Fruit fly (Drosophila melanogaster) whole organism, embryonic: ENCODE data around the gene Tango5.

Experiments used
- B-H2 ChIP-seq: fragments of 200-800 bp; sonication (Bioruptor generic); optimal IDR thresholded peaks from 2 replicates; lab custom pipeline; 2018; ENCODE audit warnings: missing biosample characterization, mild to moderate bottlenecking, missing genetic modification characterization
- CG10462 ChIP-seq: fragments of 200-800 bp; sonication (Bioruptor generic); optimal IDR thresholded peaks from 2 replicates; lab custom pipeline; 2016; ENCODE audit warnings: missing biosample characterization, missing genetic modification characterization
- CG11398 ChIP-seq: fragments of 200-800 bp; sonication (Bioruptor generic); optimal IDR thresholded peaks from 2 replicates; lab custom pipeline; 2016; ENCODE audit warnings: missing biosample characterization, missing genetic modification characterization
- CG11456 ChIP-seq: fragments of 200-800 bp; sonication (Bioruptor generic); IDR thresholded peaks from 3 replicates; pipeline ENCODE4 v1.3.6; 2022; ENCODE audit warnings: missing biosample characterization, missing genetic modification characterization
- CG12104 ChIP-seq: fragments of 200-800 bp; sonication (Bioruptor generic); optimal IDR thresholded peaks from 3 replicates; lab custom pipeline; 2016; ENCODE audit warnings: missing biosample characterization, missing genetic modification characterization
- CG1233 ChIP-seq: fragments of 200-800 bp; sonication (Bioruptor generic); optimal IDR thresholded peaks from 4 replicates; lab custom pipeline; 2018; ENCODE audit warnings: missing biosample characterization, mild to moderate bottlenecking, missing genetic modification characterization
- CG13296 ChIP-seq: fragments of 200-800 bp; sonication (Bioruptor generic); optimal IDR thresholded peaks from 3 replicates; lab custom pipeline; 2018; ENCODE audit warnings: missing biosample characterization, mild to moderate bottlenecking, missing genetic modification characterization
- CG16863 ChIP-seq: fragments of 200-800 bp; sonication (Bioruptor generic); optimal IDR thresholded peaks from 3 replicates; lab custom pipeline; 2016; ENCODE audit warnings: missing biosample characterization, missing genetic modification characterization
- CG18262 ChIP-seq: fragments of 200-800 bp; optimal IDR thresholded peaks from 3 replicates; lab custom pipeline; 2019; ENCODE audit warnings: missing biosample characterization, mild to moderate bottlenecking, missing genetic modification characterization, moderate library complexity
- CG1832 ChIP-seq: fragments of 200-800 bp; sonication (Bioruptor generic); optimal IDR thresholded peaks from 2 replicates; lab custom pipeline; 2017; ENCODE audit warnings: missing biosample characterization, mild to moderate bottlenecking, missing genetic modification characterization, inconsistent platforms
- CG33557 ChIP-seq: fragments of 200-800 bp; sonication (Bioruptor generic); optimal IDR thresholded peaks from 2 replicates; lab custom pipeline; 2019; ENCODE audit warnings: missing biosample characterization, mild to moderate bottlenecking, missing genetic modification characterization, moderate library complexity
- CG34376 ChIP-seq: fragments of 200-800 bp; sonication (Bioruptor generic); optimal IDR thresholded peaks from 2 replicates; lab custom pipeline; 2018; ENCODE audit warnings: missing biosample characterization, mild to moderate bottlenecking, missing genetic modification characterization
- CG3838 ChIP-seq: fragments of 200-800 bp; sonication (Bioruptor generic); optimal IDR thresholded peaks from 3 replicates; lab custom pipeline; 2016; ENCODE audit warnings: missing biosample characterization, missing genetic modification characterization
- CG6791 ChIP-seq: fragments of 200-800 bp; sonication (Bioruptor generic); IDR thresholded peaks from 3 replicates; pipeline ENCODE4 v1.3.6; 2022; ENCODE audit warnings: missing biosample characterization, missing genetic modification characterization; ENCODE audit not compliant: partially characterized antibody
- CG6813 ChIP-seq: fragments of 200-800 bp; sonication (Bioruptor generic); optimal IDR thresholded peaks from 2 replicates; lab custom pipeline; 2017; ENCODE audit warnings: missing biosample characterization, missing genetic modification characterization, mild to moderate bottlenecking, moderate library complexity, missing genetic modification reagents
- CkIIα-i1 ChIP-seq: fragments of 200-800 bp; sonication (Bioruptor generic); IDR thresholded peaks from 2 replicates; pipeline ENCODE4 v1.3.6; 2022; ENCODE audit warnings: missing biosample characterization, missing genetic modification characterization
- D ChIP-seq, 2 experiments: fragments of 200-800 bp in 1 of 2; fragments of >200 bp in 1 of 2; sonication (Bioruptor generic) in 1 of 2; optimal IDR thresholded peaks; 2 replicates in 1 of 2; 3 replicates in 1 of 2; lab custom pipeline; 2017; ENCODE audit warnings: mild to moderate bottlenecking in 1 of 2, missing biosample characterization in 1 of 2, missing genetic modification characterization in 1 of 2, missing genetic modification reagents in 1 of 2
- Eip74EF ChIP-seq, 2 experiments: fragments of 200-800 bp in 1 of 2; fragments of >200 bp in 1 of 2; sonication (Bioruptor generic) in 1 of 2; optimal IDR thresholded peaks; 2 replicates each; lab custom pipeline; 2017 to 2019; ENCODE audit warnings: missing biosample characterization in 2 of 2, missing genetic modification characterization in 2 of 2, mild to moderate bottlenecking in 1 of 2, moderate library complexity in 1 of 2
- Elba2 ChIP-seq: fragments of 200-800 bp; sonication (Bioruptor generic); optimal IDR thresholded peaks from 3 replicates; lab custom pipeline; 2016; ENCODE audit warnings: missing biosample characterization, missing genetic modification characterization
- GATAe ChIP-seq: fragments of 200-800 bp; sonication (Bioruptor generic); conservative IDR thresholded peaks from 2 replicates; pipeline ENCODE4 v1.3.6; 2022; ENCODE audit warnings: missing biosample characterization, missing genetic modification characterization
- Gsc ChIP-seq: fragments of 200-800 bp; sonication (Bioruptor generic); IDR thresholded peaks from 2 replicates; pipeline ENCODE4 v1.3.6; 2022; ENCODE audit warnings: missing biosample characterization, missing genetic modification characterization
- HLH3B ChIP-seq: fragments of 200-800 bp; sonication (Bioruptor generic); IDR thresholded peaks from 2 replicates; pipeline ENCODE4 v1.3.6; 2022; ENCODE audit warnings: missing biosample characterization, missing genetic modification characterization
- Hand ChIP-seq: fragments of 200-800 bp; sonication (Bioruptor generic); optimal IDR thresholded peaks from 2 replicates; lab custom pipeline; 2017; ENCODE audit warnings: mild to moderate bottlenecking, missing biosample characterization, missing genetic modification reagents, missing genetic modification characterization
- Hr3 ChIP-seq: fragments of 200-800 bp; sonication (Bioruptor generic); optimal IDR thresholded peaks from 3 replicates; lab custom pipeline; 2016; ENCODE audit warnings: missing biosample characterization, missing genetic modification characterization
- Med ChIP-seq: fragments of 200-800 bp; sonication (Bioruptor generic); peaks from one replicate; lab custom pipeline; 2016; ENCODE audit warnings: missing biosample characterization, missing genetic modification characterization, mild to moderate bottlenecking, inconsistent platforms, moderate library complexity
- Optix ChIP-seq: fragments of 200-800 bp; sonication (Bioruptor generic); IDR thresholded peaks from 3 replicates; pipeline ENCODE4 v1.3.6; 2022; ENCODE audit warnings: missing biosample characterization, missing genetic modification characterization
- Sox100B ChIP-seq: fragments of 200-800 bp; sonication (Bioruptor generic); optimal IDR thresholded peaks from 3 replicates; lab custom pipeline; 2018; ENCODE audit warnings: missing biosample characterization, mild to moderate bottlenecking, missing genetic modification characterization
- Spps ChIP-seq: fragments of 200-800 bp; sonication (Bioruptor generic); optimal IDR thresholded peaks from 2 replicates; lab custom pipeline; 2018; ENCODE audit warnings: missing biosample characterization, mild to moderate bottlenecking, missing genetic modification characterization
- Vsx1 ChIP-seq: fragments of 200-800 bp; sonication (Bioruptor generic); optimal IDR thresholded peaks from 2 replicates; lab custom pipeline; 2017; ENCODE audit warnings: missing biosample characterization, mild to moderate bottlenecking, missing genetic modification characterization, missing genetic modification reagents
- abd-A ChIP-seq: fragments of 200-800 bp; sonication (Bioruptor generic); optimal IDR thresholded peaks from 3 replicates; lab custom pipeline; 2019; ENCODE audit warnings: missing biosample characterization, mild to moderate bottlenecking, missing genetic modification characterization, moderate library complexity
- amos ChIP-seq: fragments of 200-800 bp; sonication (Bioruptor generic); IDR thresholded peaks from 2 replicates; pipeline ENCODE4 v1.3.6; 2022; ENCODE audit warnings: missing biosample characterization, missing genetic modification characterization; ENCODE audit not compliant: partially characterized antibody
- chm ChIP-seq: fragments of 200-800 bp; sonication (Bioruptor generic); IDR thresholded peaks from 2 replicates; pipeline ENCODE4 v1.3.6; 2022; ENCODE audit warnings: missing biosample characterization, missing genetic modification characterization
- chn ChIP-seq: fragments of 200-800 bp; sonication (Bioruptor generic); optimal IDR thresholded peaks from 2 replicates; lab custom pipeline; 2016; ENCODE audit warnings: missing biosample characterization, missing genetic modification characterization
- ci ChIP-seq: fragments of 200-800 bp; sonication (Bioruptor generic); IDR thresholded peaks from 3 replicates; pipeline ENCODE4 v1.3.6; 2022; ENCODE audit warnings: missing biosample characterization, missing genetic modification characterization
- jumu ChIP-seq: fragments of 200-800 bp; sonication (Bioruptor generic); optimal IDR thresholded peaks from 3 replicates; lab custom pipeline; 2016; ENCODE audit warnings: missing biosample characterization, missing genetic modification characterization
- kay ChIP-seq: fragments of 200-800 bp; sonication (Bioruptor generic); optimal IDR thresholded peaks from 2 replicates; lab custom pipeline; 2016; ENCODE audit warnings: missing biosample characterization, missing genetic modification characterization
- knrl ChIP-seq: fragments of 200-800 bp; sonication (Bioruptor generic); IDR thresholded peaks from 3 replicates; pipeline ENCODE4 v1.3.6; 2022; ENCODE audit warnings: missing biosample characterization, missing genetic modification characterization; ENCODE audit not compliant: partially characterized antibody
- nau ChIP-seq: fragments of 200-800 bp; sonication (Bioruptor generic); optimal IDR thresholded peaks from 3 replicates; lab custom pipeline; 2017; ENCODE audit warnings: missing biosample characterization, mild to moderate bottlenecking, missing genetic modification characterization, missing genetic modification reagents
- oc ChIP-seq: fragments of 200-800 bp; sonication (Bioruptor generic); optimal IDR thresholded peaks from 2 replicates; lab custom pipeline; 2018; ENCODE audit warnings: missing biosample characterization, mild to moderate bottlenecking, missing genetic modification characterization, moderate library complexity
- otp ChIP-seq: fragments of 200-800 bp; sonication (Bioruptor generic); IDR thresholded peaks from 3 replicates; pipeline ENCODE4, ENCODE4 v1.3.6; 2022; ENCODE audit warnings: missing biosample characterization, missing genetic modification characterization
- phol ChIP-seq: fragments of 200-800 bp; sonication (Bioruptor generic); optimal IDR thresholded peaks from 3 replicates; lab custom pipeline; 2018; ENCODE audit warnings: missing biosample characterization, mild to moderate bottlenecking, missing genetic modification characterization, moderate library complexity
- repo ChIP-seq: fragments of 200-800 bp; sonication (Bioruptor generic); optimal IDR thresholded peaks from 2 replicates; lab custom pipeline; 2016; ENCODE audit warnings: missing biosample characterization, missing genetic modification characterization
- run ChIP-seq: fragments of 200-800 bp; sonication (Bioruptor generic); optimal IDR thresholded peaks from 3 replicates; lab custom pipeline; 2018; ENCODE audit warnings: missing biosample characterization, mild to moderate bottlenecking, missing genetic modification characterization
- salm ChIP-seq: fragments of 200-800 bp; sonication (Bioruptor generic); optimal IDR thresholded peaks from 2 replicates; lab custom pipeline; 2018; ENCODE audit warnings: missing biosample characterization, mild to moderate bottlenecking, missing genetic modification characterization
- seq ChIP-seq: fragments of 200-800 bp; sonication (Bioruptor generic); IDR thresholded peaks from 2 replicates; pipeline ENCODE4 v1.3.6; 2022; ENCODE audit warnings: missing biosample characterization, missing genetic modification characterization
- sug ChIP-seq: fragments of 200-800 bp; optimal IDR thresholded peaks from 2 replicates; lab custom pipeline; 2019; ENCODE audit warnings: missing biosample characterization, mild to moderate bottlenecking, missing genetic modification characterization, moderate library complexity
- toy ChIP-seq: fragments of 200-800 bp; sonication (Bioruptor generic); IDR thresholded peaks from 2 replicates; pipeline ENCODE4 v1.3.6; 2022; ENCODE audit warnings: missing biosample characterization, missing genetic modification characterization
- trh ChIP-seq: fragments of 200-800 bp; sonication (Bioruptor generic); optimal IDR thresholded peaks from 2 replicates; lab custom pipeline; 2016; ENCODE audit warnings: missing biosample characterization, missing genetic modification characterization
- zf30C ChIP-seq: fragments of 200-800 bp; sonication (Bioruptor generic); optimal IDR thresholded peaks from 3 replicates; lab custom pipeline; 2018; ENCODE audit warnings: missing biosample characterization, mild to moderate bottlenecking, missing genetic modification characterization

Tango5 gene

dm6 chrX:10768043-10768674 is 3.9 kb upstream of the Tango5 start, which contains the start of the genes Atg8a and BTBD9 (continued):
- TF ChIP-seq seq: no peak
- TF ChIP-seq Vsx1 (GFP tag; lab: Kevin White, UChicago): no peak
- TF ChIP-seq B-H2 (GFP tag; lab: Kevin White, UChicago): peak; percentile 51
- TF ChIP-seq HLH3B (GFP tag; lab: Robert Waterston, UW): no peak
- no peak for TF ChIP-seq CG33557 (GFP tag; lab: Kevin White, UChicago)
- no peak for TF ChIP-seq CG13296
- TF ChIP-seq CG1233 (GFP tag; lab: Kevin White, UChicago): no peak
- no peak for TF ChIP-seq Gsc (GFP tag; lab: Robert Waterston, UW)
- peak; percentile 63 for TF ChIP-seq jumu (GFP tag; lab: Kevin White, UChicago)
- TF ChIP-seq zf30C: no peak
- TF ChIP-seq GATAe: no peak
- TF ChIP-seq repo (GFP tag; lab: Kevin White, UChicago): peak; percentile 41
- peak; percentile 29; the same call in 1 of the 2 replicates for TF ChIP-seq chm
- TF ChIP-seq Sox100B (GFP tag; lab: Kevin White, UChicago): no peak
- TF ChIP-seq amos (GFP tag; lab: Robert Waterston, UW): peak; percentile 79
- TF ChIP-seq ci (GFP tag; lab: Robert Waterston, UW): peak; percentile 51; the same call in 2 of the 3 replicates
- no peak for TF ChIP-seq CG1832 (GFP tag; lab: Kevin White, UChicago)
- no peak for TF ChIP-seq salm
- TF ChIP-seq CG6813 (GFP tag; lab: Kevin White, UChicago): no peak
- no peak for TF ChIP-seq Eip74EF (GFP tag; optimal IDR thresholded peaks at IDR 0.05; lab: Kevin White, UChicago)
- peak; percentile 0 for TF ChIP-seq Hr3 (GFP tag; lab: Kevin White, UChicago)
- TF ChIP-seq chn: no peak
- no peak for TF ChIP-seq trh (GFP tag; lab: Kevin White, UChicago)
- no peak for TF ChIP-seq CG34376 (GFP tag; lab: Kevin White, UChicago)
- TF ChIP-seq CG12104 (GFP tag; lab: Kevin White, UChicago): no peak
- TF ChIP-seq D (optimal IDR thresholded peaks at IDR 0.05; lab: Kevin White, UChicago): no peak
- no peak for TF ChIP-seq D (GFP tag; optimal IDR thresholded peaks at IDR 0.05; lab: Kevin White, UChicago)
- TF ChIP-seq CG16863 (GFP tag; lab: Kevin White, UChicago): no peak
- TF ChIP-seq Hand (GFP tag; lab: Kevin White, UChicago): no peak
- no peak for TF ChIP-seq CG3838
- no peak for TF ChIP-seq nau (GFP tag; lab: Kevin White, UChicago)
- no peak for TF ChIP-seq CG18262 (tag; lab: Kevin White, UChicago)
- no peak for TF ChIP-seq toy (GFP tag; lab: Robert Waterston, UW)
- no peak for TF ChIP-seq otp (GFP tag; lab: Robert Waterston, UW)
- peak; percentile 42 for TF ChIP-seq sug (tag; lab: Kevin White, UChicago)
- peak; percentile 37 for TF ChIP-seq Elba2 (GFP tag; lab: Kevin White, UChicago)
- TF ChIP-seq CG11398: no peak
- peak; percentile 72 for TF ChIP-seq phol (tag; lab: Kevin White, UChicago)
- TF ChIP-seq run (tag; lab: Kevin White, UChicago): no peak
- 0 out of 3 replicates have a peak, but pooled peaks have one; percentile 36 for TF ChIP-seq CG11456 (GFP tag; lab: Robert Waterston, UW)
- TF ChIP-seq knrl (GFP tag; lab: Robert Waterston, UW): peak; percentile 77
- no peak for TF ChIP-seq Optix (GFP tag; lab: Robert Waterston, UW)
- peak; percentile 3 for TF ChIP-seq Spps (tag; lab: Kevin White, UChicago)
- peak; percentile 80; the same call in 2 of the 3 replicates for TF ChIP-seq CG6791
- TF ChIP-seq CG10462 (GFP tag; lab: Kevin White, UChicago): no peak
- peak; percentile 95 for TF ChIP-seq Med
- TF ChIP-seq kay: no peak
- TF ChIP-seq CkIIα-i1 (GFP tag; lab: Robert Waterston, UW): peak; percentile 34; the same call in 1 of the 2 replicates
- no peak for TF ChIP-seq oc (tag; lab: Kevin White, UChicago)
- no peak for TF ChIP-seq abd-A (tag; lab: Kevin White, UChicago)
